Fruit fly (Drosophila melanogaster) Kc167 (cell line): ENCODE results near the gene Wbp2.

ENCODE experiments used
- Myc ChIP-seq: fragments of >200 bp; optimal IDR thresholded peaks from 2 replicates; lab custom pipeline; 2017; ENCODE audit warnings: missing external identifiers
- Sin3A ChIP-seq: fragments of >200 bp; optimal IDR thresholded peaks from 2 replicates; lab custom pipeline; 2018; ENCODE audit warnings: missing external identifiers
- h ChIP-seq: fragments of >200 bp; optimal IDR thresholded peaks from 3 replicates; lab custom pipeline; 2018; ENCODE audit warnings: missing external identifiers
- insv ChIP-seq: fragments of >200 bp; optimal IDR thresholded peaks from 3 replicates; lab custom pipeline; 2018; ENCODE audit warnings: missing external identifiers
- psq ChIP-seq: fragments of >200 bp; optimal IDR thresholded peaks from 2 replicates; lab custom pipeline; 2017; ENCODE audit warnings: missing external identifiers
- ttk ChIP-seq: sonication (Bioruptor generic); optimal IDR thresholded peaks from 2 replicates; lab custom pipeline; 2017; ENCODE audit warnings: missing external identifiers

Wbp2 gene

DNA sequence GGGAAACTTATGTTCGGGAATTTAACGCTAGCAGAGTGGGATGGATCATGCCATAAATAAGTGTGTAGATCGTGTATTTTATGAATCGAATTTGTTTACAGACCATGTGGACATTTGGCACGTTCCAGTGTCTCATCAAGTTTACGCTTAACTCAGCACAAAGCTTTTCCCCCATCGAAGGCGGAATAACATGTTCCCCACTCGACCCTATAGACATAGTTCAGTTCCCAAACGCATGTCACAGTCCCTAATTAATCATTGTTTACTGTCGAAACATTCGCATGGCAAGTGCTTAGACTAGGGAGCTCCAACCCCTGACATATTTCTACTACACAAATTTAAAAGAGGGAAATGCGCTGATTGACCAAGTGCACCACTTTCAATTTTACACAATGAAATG is 8.5 kb upstream of the Wbp2 start:
- no peak for TF ChIP-seq insv (lab: Kevin White, UChicago)
- TF ChIP-seq psq (lab: Kevin White, UChicago), result no peak
- TF ChIP-seq h (lab: Kevin White, UChicago), result no peak
- no peak for TF ChIP-seq Sin3A
- TF ChIP-seq ttk (lab: Kevin White, UChicago), result no peak
- TF ChIP-seq Myc (lab: Kevin White, UChicago), result no peak

DNA sequence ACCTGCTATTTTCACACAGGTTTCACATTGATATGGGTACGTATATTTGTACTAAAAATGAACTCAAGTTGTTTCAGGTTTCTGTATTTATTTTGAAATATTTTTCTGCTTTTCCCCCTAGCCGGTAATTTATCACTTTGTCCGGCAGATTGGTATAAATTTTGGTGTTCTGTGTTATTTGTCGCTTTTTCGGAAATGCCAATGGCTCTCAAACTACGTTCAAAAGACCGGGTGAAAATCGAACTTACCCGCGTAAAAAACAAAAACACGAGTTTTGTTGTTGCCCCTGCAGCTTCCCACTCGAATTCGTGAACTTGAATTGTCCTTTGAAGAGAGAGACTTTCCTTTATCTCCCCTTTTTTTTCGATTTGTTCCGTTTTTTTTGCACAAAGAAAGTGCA is 7.4 kb upstream of the Wbp2 start:
- no peak for TF ChIP-seq insv (lab: Kevin White, UChicago)

DNA sequence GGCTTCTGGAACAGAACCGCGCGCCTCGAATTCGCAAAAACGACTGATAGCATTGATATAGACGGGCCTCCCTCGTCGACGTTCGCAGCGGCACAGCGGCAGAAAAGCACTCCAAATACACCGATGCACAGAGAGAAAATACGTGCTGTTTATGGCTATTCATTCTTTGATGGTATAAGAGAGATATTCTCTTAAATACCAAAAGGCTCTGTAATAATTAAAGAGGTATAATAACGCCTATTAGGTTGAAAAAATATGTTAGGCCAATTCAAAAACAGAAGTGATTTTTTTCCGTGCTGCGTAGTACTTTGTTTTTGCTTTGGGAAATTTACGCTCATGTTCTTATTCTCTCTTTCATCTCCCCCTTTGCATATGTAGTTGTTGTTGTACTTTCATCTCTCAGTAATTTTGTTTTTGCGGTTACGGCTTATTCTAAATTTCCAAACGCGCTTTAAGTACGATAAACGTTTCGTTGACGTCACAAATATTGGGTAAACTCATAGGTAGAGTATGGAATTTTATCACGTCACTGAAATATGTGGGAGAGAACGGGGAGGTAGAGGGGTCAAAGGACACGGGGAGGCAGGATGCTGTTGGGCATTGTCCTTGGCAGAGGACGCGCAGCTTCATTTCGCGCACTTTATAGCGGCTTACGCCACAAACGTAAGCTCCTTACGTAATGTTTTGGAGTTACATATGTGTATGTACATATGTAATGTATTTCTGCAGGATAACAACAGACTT is 6.7 kb upstream of the Wbp2 start, which contains the start of gene nebu:
Gene nebu (minus strand): TSS at position 51 of the 744 bp plus-strand sequence.
- TF ChIP-seq h (lab: Kevin White, UChicago) (no peak), ttk (lab: Kevin White, UChicago) (no peak), psq (lab: Kevin White, UChicago) (no peak), Sin3A (no peak), Myc (lab: Kevin White, UChicago) (no peak), insv (lab: Kevin White, UChicago) (no peak)

DNA sequence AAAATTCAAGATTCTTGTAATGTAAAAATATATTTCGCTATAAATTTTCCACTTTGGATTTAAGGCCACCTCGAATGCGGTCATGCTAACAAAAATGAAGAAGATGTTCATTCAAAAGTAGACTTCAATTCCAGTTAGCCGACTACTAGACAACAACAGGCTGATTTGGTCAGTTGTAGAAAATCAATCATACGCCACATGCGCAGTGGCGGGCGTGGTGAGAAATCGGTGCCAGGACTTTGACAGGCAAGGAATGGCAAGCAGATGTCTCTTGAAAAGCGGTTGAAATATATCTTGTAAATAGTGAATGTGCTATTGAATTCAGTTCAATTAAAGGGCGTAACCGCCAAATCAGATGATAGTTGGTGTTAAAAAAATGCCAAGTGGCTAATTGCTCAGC is 3.5 kb downstream of the Wbp2 start, which contains the start of gene Ent3:
Gene Ent3 (plus strand): TSS at position 224 of the 400 bp plus-strand sequence.
- no peak for TF ChIP-seq psq (lab: Kevin White, UChicago)
- TF ChIP-seq Sin3A, result no peak
- no peak for TF ChIP-seq insv (lab: Kevin White, UChicago)
- no peak for TF ChIP-seq ttk (lab: Kevin White, UChicago)
- no peak for TF ChIP-seq Myc (lab: Kevin White, UChicago)
- no peak for TF ChIP-seq h (lab: Kevin White, UChicago)

DNA sequence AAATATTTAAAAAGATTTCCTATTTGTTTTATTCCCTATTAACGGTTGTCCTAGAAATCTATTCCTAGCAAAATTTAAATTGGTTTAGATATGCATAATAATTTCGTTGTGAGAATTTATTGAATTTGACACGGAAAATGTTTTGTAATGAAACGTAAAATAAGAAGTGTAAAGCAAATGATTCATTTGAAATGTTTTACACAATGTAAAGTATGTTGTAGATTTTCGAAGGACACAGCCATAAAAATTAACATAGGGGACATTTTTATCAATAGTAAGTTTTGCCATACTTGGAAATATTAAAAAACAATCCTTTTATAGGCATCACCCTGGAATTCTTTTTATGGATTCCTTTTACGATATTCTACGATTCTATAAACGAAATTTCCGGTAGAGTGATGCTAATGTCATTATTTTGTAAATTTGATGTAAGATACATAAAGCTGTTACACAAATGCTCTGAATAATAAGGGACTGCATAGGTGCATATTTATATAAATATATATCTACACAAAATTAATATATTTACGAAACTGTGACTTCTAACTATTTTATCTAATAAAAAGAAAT is 7.7 kb downstream of the Wbp2 start:
- no peak for TF ChIP-seq insv (lab: Kevin White, UChicago)
- TF ChIP-seq psq (lab: Kevin White, UChicago), result no peak
- TF ChIP-seq ttk (lab: Kevin White, UChicago), result no peak
- TF ChIP-seq h (lab: Kevin White, UChicago), result no peak
- TF ChIP-seq Sin3A, result no peak
- TF ChIP-seq Myc (lab: Kevin White, UChicago), result no peak

DNA sequence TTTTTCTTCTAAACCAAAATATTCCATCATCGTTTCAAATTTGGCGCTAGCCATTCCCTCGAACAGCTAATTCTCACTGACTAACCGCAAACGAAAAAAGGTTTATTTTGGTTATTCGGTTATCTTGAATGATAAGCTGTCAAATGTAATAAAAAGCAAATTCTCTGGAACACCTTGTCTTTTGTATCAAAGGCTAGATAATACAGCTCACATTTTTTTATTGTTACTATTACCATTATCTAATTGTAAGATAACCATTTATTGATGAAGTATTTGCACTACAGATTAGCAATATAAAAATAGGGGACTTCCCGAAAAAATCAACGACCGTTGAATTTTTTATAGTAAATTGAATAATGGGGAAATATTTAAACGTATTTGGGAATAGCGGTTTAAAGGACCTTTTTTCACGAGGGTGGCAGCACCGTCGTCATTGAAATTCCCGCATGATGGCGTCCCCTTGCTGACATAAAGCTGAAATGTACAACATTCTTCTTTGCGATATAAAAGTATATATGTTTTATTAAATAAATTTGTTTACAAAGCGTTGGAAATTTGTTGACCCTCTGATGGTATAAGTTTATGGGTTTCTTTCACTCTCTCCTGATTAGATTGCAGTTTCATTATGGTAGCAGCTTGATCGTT is 11.4 kb downstream of the Wbp2 start, which contains the start of gene CG32107:
Gene CG32107 (minus strand): TSS at position 51 of the 645 bp plus-strand sequence.
- no peak for TF ChIP-seq psq (lab: Kevin White, UChicago)

DNA sequence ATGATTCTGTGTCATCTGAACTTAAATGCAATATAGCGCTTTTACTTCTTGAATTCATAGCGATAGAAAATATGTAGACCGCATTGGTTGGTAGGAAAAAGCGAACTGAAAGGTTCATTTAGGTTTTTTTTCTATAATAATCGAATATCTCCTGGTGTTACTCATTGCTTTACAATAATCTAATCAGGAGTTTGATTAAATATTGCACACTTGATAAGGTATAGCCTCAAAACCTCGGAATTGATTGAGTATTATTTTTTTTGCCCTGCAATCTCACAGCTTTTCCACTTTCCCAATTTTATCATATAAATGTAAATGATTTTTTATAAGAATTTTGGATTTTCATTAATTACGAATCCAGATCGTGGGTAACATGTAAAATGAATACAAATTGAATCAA is 12.9 kb downstream of the Wbp2 start, which contains the start of gene CG10943:
Gene CG10943 (minus strand): TSS at position 101 of the 400 bp plus-strand sequence.
- TF ChIP-seq Myc (lab: Kevin White, UChicago) (no peak), psq (lab: Kevin White, UChicago) (no peak), h (lab: Kevin White, UChicago) (no peak), ttk (lab: Kevin White, UChicago) (no peak), insv (lab: Kevin White, UChicago) (no peak), Sin3A (no peak)

DNA sequence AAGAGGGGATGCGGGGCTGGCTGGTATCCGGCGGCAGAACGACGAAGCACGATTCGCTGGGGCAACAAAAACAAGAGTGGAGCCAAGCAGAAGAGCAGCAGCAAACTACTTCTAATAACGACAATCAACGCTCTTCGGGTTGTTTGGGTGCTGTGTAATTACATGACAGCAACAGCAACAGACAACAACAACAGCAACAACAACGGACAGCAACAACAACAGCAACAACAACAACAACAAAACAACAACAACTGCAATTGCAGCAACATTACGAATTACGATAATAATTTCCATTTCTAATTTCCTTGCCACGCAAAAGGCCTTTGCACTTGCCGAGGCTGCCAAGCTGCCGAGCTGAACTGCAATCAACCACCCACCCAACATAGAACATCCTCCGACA is 14.5 kb downstream of the Wbp2 start:
- TF ChIP-seq h (lab: Kevin White, UChicago) (no peak), psq (lab: Kevin White, UChicago) (no peak), Myc (lab: Kevin White, UChicago) (no peak), ttk (lab: Kevin White, UChicago) (no peak), Sin3A (no peak), insv (lab: Kevin White, UChicago) (no peak)

DNA sequence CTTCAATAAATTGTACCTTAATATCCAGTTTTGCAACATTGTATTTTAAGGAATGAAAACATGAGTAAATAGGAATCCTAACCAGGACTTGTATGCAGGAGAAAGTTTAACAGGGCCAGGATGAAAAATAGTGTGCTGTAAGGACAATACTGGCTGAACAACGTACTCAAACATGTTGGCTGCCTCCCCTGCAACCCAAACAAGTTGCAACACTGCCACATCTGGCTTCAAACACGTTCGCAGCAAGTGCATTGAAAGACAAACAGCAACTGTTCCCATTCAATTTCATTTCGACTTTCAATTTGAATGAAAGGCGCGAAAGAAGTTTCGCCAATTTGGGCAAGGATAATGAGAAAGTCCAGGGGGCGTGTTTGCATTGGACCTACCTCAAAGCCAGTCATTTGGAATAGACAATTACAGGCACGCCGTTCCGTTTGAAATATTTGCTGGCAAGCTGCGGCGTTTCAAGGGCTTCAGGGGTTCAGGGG is 18.0 kb downstream of the Wbp2 start:
- TF ChIP-seq insv (lab: Kevin White, UChicago) (no peak), h (lab: Kevin White, UChicago) (no peak), ttk (lab: Kevin White, UChicago) (no peak), Myc (lab: Kevin White, UChicago) (no peak), Sin3A (no peak), psq (lab: Kevin White, UChicago) (no peak)

DNA sequence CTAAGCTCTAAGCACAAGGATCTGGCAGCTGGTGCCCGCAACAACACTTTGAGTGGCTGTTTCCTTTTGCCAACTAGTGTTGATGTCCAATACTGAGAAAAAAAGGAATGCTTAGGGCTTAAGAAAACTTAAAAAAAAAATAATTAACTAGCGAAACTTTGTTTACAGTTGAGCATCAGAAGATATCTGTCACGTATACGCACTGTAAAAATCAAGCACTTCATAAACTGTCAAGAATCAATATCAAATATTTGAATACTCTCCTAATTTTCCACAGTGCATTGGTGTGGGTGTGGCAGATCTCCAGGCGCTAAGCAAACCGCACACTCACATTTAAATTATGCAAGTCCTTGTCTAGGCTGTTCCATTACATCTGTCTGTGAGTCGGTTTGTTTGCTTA is 24.2 kb downstream of the Wbp2 start:
- TF ChIP-seq Sin3A (no peak), ttk (lab: Kevin White, UChicago) (no peak)

DNA sequence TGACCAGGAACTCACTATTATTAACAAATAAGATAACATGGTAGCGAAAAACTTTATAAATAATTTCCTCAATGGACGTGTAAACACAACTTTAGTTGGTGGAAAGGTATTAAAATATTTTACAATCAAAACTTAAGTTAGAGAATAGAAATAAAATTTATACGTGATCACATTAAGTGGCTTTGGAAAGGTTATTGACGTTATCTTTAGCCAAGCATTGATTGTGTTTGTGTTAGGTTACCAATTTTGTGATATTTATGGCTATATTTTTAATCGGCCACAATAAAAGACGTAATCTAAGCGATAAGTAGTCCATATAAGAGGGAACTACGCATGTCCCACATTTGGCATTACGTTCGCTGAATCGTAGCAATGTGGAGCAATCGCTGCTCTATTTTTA is 34.7 kb downstream of the Wbp2 start, which contains the start of gene CG14120:
Gene CG14120 (plus strand): TSS at position 360 of the 400 bp plus-strand sequence.
- TF ChIP-seq psq (lab: Kevin White, UChicago) (no peak), Myc (lab: Kevin White, UChicago) (no peak), ttk (lab: Kevin White, UChicago) (no peak)

DNA sequence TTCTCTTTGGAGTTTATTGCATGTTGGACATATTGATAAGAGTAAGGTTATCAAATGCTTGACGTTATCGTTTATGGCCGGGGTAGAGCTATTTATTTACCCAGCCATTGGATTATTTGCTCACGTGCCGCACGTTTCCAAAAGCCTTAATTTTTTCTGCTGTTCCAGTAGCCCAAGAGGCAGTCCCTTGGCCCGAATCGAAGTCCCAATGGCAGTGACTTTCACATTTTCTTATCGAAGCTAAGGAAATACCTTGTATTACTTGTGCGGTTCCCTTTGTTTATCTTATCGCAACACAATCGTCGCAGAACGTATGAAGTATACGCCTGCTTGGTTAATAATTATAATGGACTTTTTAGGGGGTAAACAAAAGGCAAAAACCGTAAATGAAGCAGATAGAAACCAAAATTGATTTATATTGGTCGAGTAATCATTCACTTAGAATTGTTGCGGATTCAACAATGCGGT is 39.4 kb downstream of the Wbp2 start, which contains the start of gene CG43894:
Gene CG43894 (plus strand): TSS at position 418 of the 468 bp plus-strand sequence.
- TF ChIP-seq h (lab: Kevin White, UChicago) (no peak), psq (lab: Kevin White, UChicago) (no peak), Sin3A (no peak), Myc (lab: Kevin White, UChicago) (no peak), ttk (lab: Kevin White, UChicago) (no peak), insv (lab: Kevin White, UChicago) (no peak)
